Fruit fly (Drosophila melanogaster): Measurements from ENCODE around the gene CG33203.

The CG33203 gene

dm6 chr3R:28858241-28858647 lies 29.3 kb downstream of the CG33203 start (continued):
- peak; percentile 92 for TF ChIP-seq CG6163 (GFP tag; IDR thresholded peaks at IDR 0.05)
- no peak for TF ChIP-seq Sox15 (GFP tag; optimal IDR thresholded peaks at IDR 0.05)
- peak; percentile 88 for TF ChIP-seq CG1621 (tag; optimal IDR thresholded peaks at IDR 0.05)
- peak; percentile 75 for TF ChIP-seq Eip75B (GFP tag; optimal IDR thresholded peaks at IDR 0.05)
- peak; percentile 55; the same call in 1 of the 2 replicates for TF ChIP-seq CG15336 (GFP tag; IDR thresholded peaks at IDR 0.05)
- TF ChIP-seq CG8632 (GFP tag; optimal IDR thresholded peaks at IDR 0.05), result peak; percentile 73
- TF ChIP-seq CG8319 (GFP tag; optimal IDR thresholded peaks at IDR 0.05), result peak; percentile 68
- peak; percentile 30 for TF ChIP-seq OdsH (GFP tag; optimal IDR thresholded peaks at IDR 0.05)

- TF ChIP-seq achi (GFP tag; optimal IDR thresholded peaks at IDR 0.05) (peak; percentile 26), Lpt (GFP tag; optimal IDR thresholded peaks at IDR 0.05) (no peak), svp (GFP tag) (peak; percentile 61), esn (GFP tag; optimal IDR thresholded peaks at IDR 0.05) (peak; percentile 39), spab (GFP tag; optimal IDR thresholded peaks at IDR 0.05) (peak; percentile 35), Eip78C (GFP tag) (peak; percentile 87), Sox14 (GFP tag; optimal IDR thresholded peaks at IDR 0.05) (peak; percentile 29), Smox (GFP tag; optimal IDR thresholded peaks at IDR 0.05) (no peak), fkh (GFP tag; optimal IDR thresholded peaks at IDR 0.05) (no peak), net (GFP tag; optimal IDR thresholded peaks at IDR 0.05) (peak; percentile 28), Sox15 (GFP tag; optimal IDR thresholded peaks at IDR 0.05) (no peak), topi (GFP tag; optimal IDR thresholded peaks at IDR 0.05) (peak; percentile 19), CG6163 (GFP tag; IDR thresholded peaks at IDR 0.05) (peak; percentile 77), Hr38 (GFP tag; optimal IDR thresholded peaks at IDR 0.05) (no peak), CG6276 (GFP tag; optimal IDR thresholded peaks at IDR 0.05) (peak; percentile 35), CG3032 (tag; optimal IDR thresholded peaks at IDR 0.05) (peak; percentile 60), eg (GFP tag; IDR thresholded peaks at IDR 0.05) (peak; percentile 73; the same call in 2 of the 3 replicates), Sox102F (GFP tag; optimal IDR thresholded peaks at IDR 0.05) (no peak), Met (GFP tag; optimal IDR thresholded peaks at IDR 0.05) (peak; percentile 23), pdm3 (GFP tag; optimal IDR thresholded peaks at IDR 0.05) (peak; percentile 47), Ets96B (tag; optimal IDR thresholded peaks at IDR 0.05) (peak; percentile 47), acj6 (GFP tag; optimal IDR thresholded peaks at IDR 0.05) (peak; percentile 47), CG11294 (GFP tag; IDR thresholded peaks at IDR 0.05) (0 out of 2 replicates have a peak, but pooled peaks have one; percentile 30), CG6808 (GFP tag; optimal IDR thresholded peaks at IDR 0.05) (peak; percentile 31), OdsH (GFP tag; optimal IDR thresholded peaks at IDR 0.05) (peak; percentile 61), CG8632 (GFP tag; optimal IDR thresholded peaks at IDR 0.05) (peak; percentile 3), CG11762 (GFP tag; optimal IDR thresholded peaks at IDR 0.05; ENCODE audit: insufficient read depth) (peak; percentile 19), dac (GFP tag; optimal IDR thresholded peaks at IDR 0.05) (peak; percentile 63), Eip75B (GFP tag; optimal IDR thresholded peaks at IDR 0.05) (peak; percentile 50), CG7368 (GFP tag; optimal IDR thresholded peaks at IDR 0.05) (no peak), CG16779 (tag; optimal IDR thresholded peaks at IDR 0.05) (peak; percentile 20), Ets21C (GFP tag; optimal IDR thresholded peaks at IDR 0.05) (no peak), dsx (GFP tag; optimal IDR thresholded peaks at IDR 0.05; ENCODE audit: poor library complexity, severe bottlenecking) (peak; percentile 46), CG8119 (GFP tag; IDR thresholded peaks at IDR 0.05) (peak; percentile 67; the same call in 2 of the 3 replicates), CG6854 (GFP tag; optimal IDR thresholded peaks at IDR 0.05) (no peak), CG31627 (GFP tag; optimal IDR thresholded peaks at IDR 0.05) (peak; percentile 30), CG10631 (GFP tag; optimal IDR thresholded peaks at IDR 0.05) (peak; percentile 52), Hr39 (GFP tag; optimal IDR thresholded peaks at IDR 0.05) (peak; percentile 29), Hr4 (GFP tag; optimal IDR thresholded peaks at IDR 0.05) (peak; percentile 70), CG32006 (GFP tag; optimal IDR thresholded peaks at IDR 0.05) (peak; percentile 81), CG11902 (GFP tag; optimal IDR thresholded peaks at IDR 0.05) (no peak), fd59A (GFP tag; optimal IDR thresholded peaks at IDR 0.05) (peak; percentile 48), CG4318 (GFP tag; optimal IDR thresholded peaks at IDR 0.05) (no peak), CG10669 (GFP tag; optimal IDR thresholded peaks at IDR 0.05) (peak; percentile 13), CG6792 (GFP tag; optimal IDR thresholded peaks at IDR 0.05) (peak; percentile 29)
These were observed 30.1 kb downstream of the CG33203 start for dm6 chr3R:28857287-28858024.

Data from whole organism, prepupa.